Fruit fly (Drosophila melanogaster): ENCODE measurements around the gene ImpE3.

DNA sequence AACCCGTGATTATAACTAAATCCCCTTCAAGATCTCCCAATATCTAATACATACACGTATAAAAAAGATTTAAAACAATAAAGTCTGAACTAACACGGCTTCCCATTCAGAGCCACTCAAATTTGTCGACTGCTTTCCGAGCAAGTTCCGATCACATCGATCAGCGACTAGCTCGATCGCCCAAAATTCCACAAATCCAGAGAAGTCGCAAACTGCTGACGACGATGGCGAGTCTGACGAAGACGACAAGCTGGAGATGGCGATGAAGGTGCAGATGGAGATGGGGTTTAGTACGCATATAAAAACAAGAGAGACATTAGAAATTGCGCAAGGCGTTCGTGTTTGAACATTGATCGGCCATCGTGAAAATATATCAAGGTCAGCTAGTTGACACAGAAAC is 30.6 kb downstream of the ImpE3 start:
- TF ChIP-seq CG8478 (optimal IDR thresholded peaks at IDR 0.05), result no peak
- TF ChIP-seq CTCF (optimal IDR thresholded peaks at IDR 0.05), result no peak
